Worm (Caenorhabditis elegans) whole organism, L1 larva: ENCODE measurements around the gene nspd-7.

Experiments used
- C04F5.9 ChIP-seq: sonication (generic microtip); optimal IDR thresholded peaks from 2 replicates; lab custom pipeline; 2016; ENCODE audit warnings: missing genetic modification characterization, missing compliant biosample characterization
- Y116A8C.19 ChIP-seq: sonication (generic microtip); optimal IDR thresholded peaks from 2 replicates; lab custom pipeline; 2016; ENCODE audit warnings: missing compliant biosample characterization, missing genetic modification characterization, borderline replicate concordance
- ama-1 ChIP-seq: fragments of 150-350 bp; optimal IDR thresholded peaks from 2 replicates; lab custom pipeline; 2014
- blmp-1 ChIP-seq: fragments of 150-350 bp; optimal IDR thresholded peaks from 2 replicates; lab custom pipeline; 2014; ENCODE audit warnings: missing biosample characterization, missing genetic modification characterization
- ceh-90 ChIP-seq: sonication (generic microtip); optimal IDR thresholded peaks from 2 replicates; lab custom pipeline; 2016; ENCODE audit warnings: missing genetic modification characterization, missing compliant biosample characterization
- ces-1 ChIP-seq: fragments of 150-350 bp; optimal IDR thresholded peaks from 2 replicates; lab custom pipeline; 2014; ENCODE audit warnings: missing biosample characterization, missing genetic modification reagents, missing genetic modification characterization
- dpl-1 ChIP-seq, 3 experiments: fragments of 150-350 bp in 2 of 3; sonication (generic microtip) in 1 of 3; optimal IDR thresholded peaks; 2 replicates each; lab custom pipeline; 2014 to 2017; ENCODE audit warnings: missing biosample characterization in 3 of 3, missing genetic modification characterization in 3 of 3, missing genetic modification reagents in 3 of 3
- efl-1 ChIP-seq, 4 experiments: fragments of 150-350 bp; optimal IDR thresholded peaks in 3 of 4; peaks in 1 of 4; 1 replicate in 1 of 4; 2 replicates in 3 of 4; lab custom pipeline; 2014; ENCODE audit warnings: missing biosample characterization in 2 of 4, missing genetic modification characterization in 2 of 4, missing genetic modification reagents in 2 of 4
- efl-3 ChIP-seq: fragments of 200-800 bp; sonication (Bioruptor generic); optimal IDR thresholded peaks from 2 replicates; lab custom pipeline; 2018; ENCODE audit warnings: mild to moderate bottlenecking, missing genetic modification characterization, missing compliant biosample characterization
- elt-3 ChIP-seq, 6 experiments: fragments of 150-350 bp in 1 of 6; sonication (generic microtip); optimal IDR thresholded peaks; 2 replicates each; lab custom pipeline; 2017 to 2018; ENCODE audit warnings: missing biosample characterization in 6 of 6, missing genetic modification characterization in 6 of 6, inconsistent platforms in 1 of 6
- ets-5 ChIP-seq: fragments of 200-800 bp; sonication (Bioruptor generic); IDR thresholded peaks from 2 replicates; pipeline ENCODE4 v1.3.6; 2022; ENCODE audit warnings: missing genetic modification characterization, missing compliant biosample characterization
- fkh-8 ChIP-seq: sonication (generic microtip); optimal IDR thresholded peaks from 2 replicates; lab custom pipeline; 2016; ENCODE audit warnings: mild to moderate bottlenecking, missing genetic modification characterization, missing compliant biosample characterization
- grh-1 ChIP-seq: fragments of 200-800 bp; sonication (Bioruptor generic); IDR thresholded peaks from 2 replicates; pipeline ENCODE4 v1.3.6; 2022; ENCODE audit warnings: missing genetic modification reagents, missing genetic modification characterization, missing compliant biosample characterization
- hlh-17 ChIP-seq: fragments of 200-800 bp; sonication (Bioruptor generic); optimal IDR thresholded peaks from 2 replicates; lab custom pipeline; 2018; ENCODE audit warnings: missing genetic modification characterization, mild to moderate bottlenecking, missing compliant biosample characterization, moderate library complexity, borderline replicate concordance
- hlh-4 ChIP-seq: sonication (generic microtip); optimal IDR thresholded peaks from 2 replicates; lab custom pipeline; 2016; ENCODE audit warnings: mild to moderate bottlenecking, missing genetic modification characterization, missing compliant biosample characterization
- hpl-2 ChIP-seq: fragments of 150-350 bp; optimal IDR thresholded peaks from 2 replicates; lab custom pipeline; 2014; ENCODE audit warnings: missing biosample characterization, missing genetic modification reagents, missing genetic modification characterization
- lin-13 ChIP-seq: fragments of 150-350 bp; optimal IDR thresholded peaks from 2 replicates; lab custom pipeline; 2014; ENCODE audit warnings: missing biosample characterization, missing genetic modification reagents, missing genetic modification characterization
- lin-14 ChIP-seq: fragments of 200-800 bp; sonication (Bioruptor generic); optimal IDR thresholded peaks from 2 replicates; lab custom pipeline; 2018; ENCODE audit warnings: mild to moderate bottlenecking, missing genetic modification characterization, moderate library complexity, missing compliant biosample characterization
- lin-35 ChIP-seq, 2 experiments: fragments of 150-350 bp; optimal IDR thresholded peaks; 2 replicates each; lab custom pipeline; 2014; ENCODE audit warnings: missing biosample characterization in 2 of 2, missing genetic modification characterization in 2 of 2, missing genetic modification reagents in 2 of 2
- lir-3 ChIP-seq: sonication (generic microtip); optimal IDR thresholded peaks from 2 replicates; lab custom pipeline; 2016; ENCODE audit warnings: mild to moderate bottlenecking, missing genetic modification characterization, moderate library complexity, missing compliant biosample characterization; ENCODE audit not compliant: poor library complexity
- lsy-2 ChIP-seq, 2 experiments: fragments of 150-350 bp; optimal IDR thresholded peaks; 2 replicates each; lab custom pipeline; 2014; ENCODE audit warnings: missing biosample characterization in 2 of 2, missing genetic modification characterization in 2 of 2
- mab-9 ChIP-seq: fragments of 200-800 bp; sonication (Bioruptor generic); IDR thresholded peaks from 2 replicates; pipeline ENCODE4 v1.3.6; 2022; ENCODE audit warnings: missing genetic modification reagents, missing genetic modification characterization, missing compliant biosample characterization
- mdl-1 ChIP-seq, 2 experiments: fragments of 150-350 bp; optimal IDR thresholded peaks; 2 replicates each; lab custom pipeline; 2014 to 2017; ENCODE audit warnings: missing biosample characterization in 2 of 2, missing genetic modification characterization in 2 of 2, inconsistent platforms in 1 of 2
- mef-2 ChIP-seq: fragments of 150-350 bp; optimal IDR thresholded peaks from 2 replicates; lab custom pipeline; 2014; ENCODE audit warnings: missing biosample characterization, missing genetic modification characterization
- nhr-12 ChIP-seq: sonication (generic microtip); optimal IDR thresholded peaks from 2 replicates; lab custom pipeline; 2017; ENCODE audit warnings: missing biosample characterization, missing genetic modification characterization
- nhr-20 ChIP-seq: sonication (generic microtip); optimal IDR thresholded peaks from 2 replicates; lab custom pipeline; 2016; ENCODE audit warnings: mild to moderate bottlenecking, missing genetic modification characterization, missing compliant biosample characterization
- nhr-237 ChIP-seq: fragments of 150-350 bp; optimal IDR thresholded peaks from 2 replicates; lab custom pipeline; 2014; ENCODE audit warnings: missing biosample characterization, missing genetic modification characterization
- nhr-47 ChIP-seq: sonication (generic microtip); optimal IDR thresholded peaks from 2 replicates; lab custom pipeline; 2016; ENCODE audit warnings: mild to moderate bottlenecking, missing genetic modification characterization, moderate library complexity, missing compliant biosample characterization
- nhr-71 ChIP-seq: sonication (generic microtip); optimal IDR thresholded peaks from 2 replicates; lab custom pipeline; 2016; ENCODE audit warnings: mild to moderate bottlenecking, missing genetic modification characterization, moderate library complexity, missing compliant biosample characterization
- nhr-76 ChIP-seq: sonication (generic microtip); optimal IDR thresholded peaks from 2 replicates; lab custom pipeline; 2017; ENCODE audit warnings: missing biosample characterization, missing genetic modification characterization
- nhr-84 ChIP-seq: sonication (generic microtip); optimal IDR thresholded peaks from 2 replicates; lab custom pipeline; 2017; ENCODE audit warnings: missing biosample characterization, missing genetic modification characterization
- nhr-85 ChIP-seq: sonication (generic microtip); peaks from one replicate; lab custom pipeline; 2016; ENCODE audit warnings: missing genetic modification characterization, inconsistent platforms, missing compliant biosample characterization
- nhr-90 ChIP-seq: sonication (generic microtip); optimal IDR thresholded peaks from 2 replicates; lab custom pipeline; 2016; ENCODE audit warnings: mild to moderate bottlenecking, missing genetic modification characterization, missing compliant biosample characterization; ENCODE audit not compliant: poor library complexity
- pag-3 ChIP-seq: sonication (generic microtip); optimal IDR thresholded peaks from 2 replicates; lab custom pipeline; 2017; ENCODE audit warnings: missing genetic modification characterization, mild to moderate bottlenecking, missing compliant biosample characterization, antibody characterized with exemption, borderline replicate concordance; ENCODE audit not compliant: insufficient read depth
- rnt-1 ChIP-seq: sonication (generic microtip); optimal IDR thresholded peaks from 2 replicates; lab custom pipeline; 2016; ENCODE audit warnings: mild to moderate bottlenecking, missing genetic modification characterization, moderate library complexity, missing compliant biosample characterization
- snu-23 ChIP-seq: sonication (generic microtip); optimal IDR thresholded peaks from 2 replicates; lab custom pipeline; 2016; ENCODE audit warnings: missing genetic modification characterization, missing compliant biosample characterization
- sox-4 ChIP-seq: sonication (generic microtip); optimal IDR thresholded peaks from 2 replicates; lab custom pipeline; 2016; ENCODE audit warnings: missing genetic modification characterization, missing compliant biosample characterization
- sptf-1 ChIP-seq: fragments of 150-350 bp; optimal IDR thresholded peaks from 2 replicates; lab custom pipeline; 2014; ENCODE audit warnings: missing biosample characterization, missing genetic modification characterization
- sup-37 ChIP-seq: fragments of 200-800 bp; sonication (Bioruptor generic); optimal IDR thresholded peaks from 2 replicates; lab custom pipeline; 2018; ENCODE audit warnings: mild to moderate bottlenecking, missing genetic modification characterization, missing compliant biosample characterization
- tbx-2 ChIP-seq: sonication (generic microtip); optimal IDR thresholded peaks from 2 replicates; lab custom pipeline; 2016; ENCODE audit warnings: missing genetic modification characterization, missing compliant biosample characterization
- zip-4 ChIP-seq: fragments of 200-800 bp; sonication (Bioruptor generic); optimal IDR thresholded peaks from 2 replicates; lab custom pipeline; 2018; ENCODE audit warnings: mild to moderate bottlenecking, missing genetic modification characterization, moderate library complexity, missing compliant biosample characterization
- ztf-11 ChIP-seq, 2 experiments: sonication (generic microtip); optimal IDR thresholded peaks; 2 replicates each; lab custom pipeline; 2016 to 2017; ENCODE audit warnings: missing genetic modification characterization in 2 of 2, missing biosample characterization in 1 of 2, missing compliant biosample characterization in 1 of 2

nspd-7 gene

DNA sequence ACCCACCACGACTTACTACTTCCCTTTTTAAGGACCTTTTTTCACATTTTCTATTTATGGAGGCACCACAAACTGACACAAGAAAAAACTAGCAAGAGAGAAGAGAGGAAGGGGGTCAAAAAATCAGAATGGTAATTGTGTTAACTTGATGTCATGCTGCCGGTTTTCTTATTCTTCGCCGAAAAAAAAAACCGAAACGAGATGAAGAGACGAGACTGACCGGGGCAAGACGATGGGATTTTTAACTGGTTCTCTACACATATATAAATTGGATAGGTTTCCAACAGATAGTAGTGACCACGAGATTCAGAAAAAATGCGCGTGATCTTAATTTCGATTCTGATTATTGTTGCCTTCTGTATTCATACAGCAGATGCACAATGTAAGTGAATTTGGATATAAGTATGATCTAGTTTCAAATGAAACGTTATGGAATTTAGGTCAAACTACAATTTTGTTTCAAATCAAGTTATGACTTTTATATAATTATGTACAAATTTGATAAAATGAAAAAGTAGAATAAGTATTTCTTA lies 4.9 kb upstream of the nspd-7 start, which contains the start of gene Y43C5A.3:
TSS of gene Y43C5A.3 (plus strand) at position 256 of the 533 bp plus-strand sequence.
- TF ChIP-seq mdl-1 (tag; optimal IDR thresholded peaks at IDR 0.05; lab: Kevin White, UChicago) (peak in 1 of 2 experiments; percentile 4), ces-1 (no peak), rnt-1 (tag; lab: Kevin White, UChicago) (no peak), Y116A8C.19 (tag; lab: Kevin White, UChicago) (no peak), efl-3 (no peak), hlh-17 (GFP tag; lab: Kevin White, UChicago) (no peak), nhr-90 (tag; lab: Kevin White, UChicago) (no peak), efl-1 (optimal IDR thresholded peaks at IDR 0.05; lab: Kevin White, UChicago) (no peak), efl-1 (GFP tag; optimal IDR thresholded peaks at IDR 0.05 in 1 of 2; lab: Kevin White, UChicago) (peak in 1 of 2 experiments; percentile 82), ceh-90 (no peak), hpl-2 (GFP tag; lab: Kevin White, UChicago) (no peak), nhr-47 (tag; lab: Kevin White, UChicago) (peak; percentile 18), mef-2 (tag; lab: Kevin White, UChicago) (no peak), C04F5.9 (tag; lab: Kevin White, UChicago) (no peak), ztf-11 (tag; optimal IDR thresholded peaks at IDR 0.05; lab: Kevin White, UChicago) (no peak), grh-1 (no peak), tbx-2 (peak; percentile 11), hlh-4 (tag; lab: Kevin White, UChicago) (no peak), snu-23 (GFP tag; lab: Kevin White, UChicago) (peak; percentile 45), elt-3 (tag; optimal IDR thresholded peaks at IDR 0.05; lab: Kevin White, UChicago) (peak in 1 of 6 experiments; percentile 67), nhr-20 (tag; lab: Kevin White, UChicago) (peak; percentile 57), nhr-237 (no peak), nhr-12 (tag; lab: Kevin White, UChicago) (no peak), lin-35 (GFP tag; optimal IDR thresholded peaks at IDR 0.05; lab: Kevin White, UChicago) (peak in 1 of 2 experiments; percentile 28), lin-14 (GFP tag; lab: Kevin White, UChicago) (peak; percentile 56), ets-5 (GFP tag; lab: Robert Waterston, UW) (no peak), pag-3 (tag; lab: Kevin White, UChicago) (no peak), fkh-8 (no peak), dpl-1 (GFP tag; optimal IDR thresholded peaks at IDR 0.05; lab: Kevin White, UChicago) (no peak), nhr-85 (tag; lab: Kevin White, UChicago) (peak; percentile 70), nhr-84 (tag; lab: Kevin White, UChicago) (no peak), sptf-1 (tag; lab: Kevin White, UChicago) (no peak), zip-4 (GFP tag; lab: Kevin White, UChicago) (no peak), nhr-71 (tag; lab: Kevin White, UChicago) (peak; percentile 53), blmp-1 (tag; lab: Kevin White, UChicago) (peak; percentile 69), lir-3 (no peak)

DNA sequence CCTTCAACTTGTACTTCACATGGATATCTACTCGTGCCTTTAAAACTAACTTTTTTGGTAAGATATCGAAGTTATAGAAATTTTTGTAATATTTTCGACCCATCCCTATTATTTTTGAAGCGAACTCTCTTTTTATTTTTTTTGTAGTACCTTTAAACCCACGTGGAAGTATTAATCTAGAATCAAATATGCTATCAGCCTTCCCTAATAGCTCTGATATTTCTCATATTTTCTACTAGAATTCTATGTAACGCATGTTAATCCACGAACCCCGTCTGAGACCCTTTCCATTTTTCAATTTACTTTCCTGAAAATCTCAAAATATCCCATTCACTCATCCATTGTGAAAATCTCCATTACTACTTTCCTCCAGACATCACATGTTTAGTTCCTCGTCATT lies 4.4 kb upstream of the nspd-7 start:
- no peak for TF ChIP-seq lin-13 (GFP tag; lab: Kevin White, UChicago)
- no peak for TF ChIP-seq sox-4 (tag; lab: Kevin White, UChicago)
- TF ChIP-seq sup-37 (GFP tag; lab: Kevin White, UChicago) = no peak
- TF ChIP-seq, all 84 proteins: peak for 0

DNA sequence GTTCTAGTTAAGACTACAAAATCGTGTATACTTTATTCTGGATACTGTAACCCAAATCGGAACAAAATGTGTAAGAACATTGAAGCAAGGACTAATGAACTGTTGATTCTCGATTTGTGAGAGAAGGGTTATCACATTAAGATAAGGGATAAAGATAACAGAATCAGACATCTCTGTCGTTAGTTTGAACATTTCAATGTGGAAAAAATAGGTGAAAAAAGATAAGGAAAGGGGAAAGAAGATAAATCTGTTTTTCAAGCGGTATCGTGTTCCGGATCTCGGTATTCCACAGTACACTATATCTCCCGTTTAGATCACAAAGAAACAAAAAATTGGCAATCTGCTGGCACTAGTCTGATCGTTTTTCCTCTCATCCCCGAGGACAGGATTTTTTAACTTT lies 7.9 kb downstream of the nspd-7 start:
- TF ChIP-seq mab-9 (GFP tag; lab: Robert Waterston, UW) = no peak
- peak in 1 of 2 experiments; percentile 19 for TF ChIP-seq lsy-2 (tag; optimal IDR thresholded peaks at IDR 0.05; lab: Kevin White, UChicago)
- no peak for TF ChIP-seq mdl-1 (tag; optimal IDR thresholded peaks at IDR 0.05; lab: Kevin White, UChicago)
- no peak for TF ChIP-seq C04F5.9 (tag; lab: Kevin White, UChicago)
- TF ChIP-seq Y116A8C.19 (tag; lab: Kevin White, UChicago) = no peak
- no peak for TF ChIP-seq nhr-76
- TF ChIP-seq nhr-90 (tag; lab: Kevin White, UChicago) = no peak
- peak in 4 of 6 experiments; percentile 64 to 94 (median 82) for TF ChIP-seq elt-3 (tag; optimal IDR thresholded peaks at IDR 0.05; lab: Kevin White, UChicago)
- no peak for TF ChIP-seq ztf-11 (tag; optimal IDR thresholded peaks at IDR 0.05; lab: Kevin White, UChicago)
- TF ChIP-seq blmp-1 (tag; lab: Kevin White, UChicago) = peak; percentile 79
- no peak for TF ChIP-seq ama-1 (lab: Kevin White, UChicago)
- TF ChIP-seq nhr-85 (tag; lab: Kevin White, UChicago) = peak; percentile 79
- no peak for TF ChIP-seq nhr-71 (tag; lab: Kevin White, UChicago)
- peak; percentile 49 for TF ChIP-seq lin-14 (GFP tag; lab: Kevin White, UChicago)
- TF ChIP-seq lir-3 = no peak
- no peak for TF ChIP-seq hpl-2 (GFP tag; lab: Kevin White, UChicago)
